Worm (Caenorhabditis elegans) whole organism, dauer: Measurements from ENCODE around the gene nsy-1.

Experiments
- unc-62 ChIP-seq: sonication (generic microtip); optimal IDR thresholded peaks from 2 replicates; lab custom pipeline; 2017; ENCODE audit warnings: missing biosample characterization, missing genetic modification reagents, missing genetic modification characterization

nsy-1 gene

DNA sequence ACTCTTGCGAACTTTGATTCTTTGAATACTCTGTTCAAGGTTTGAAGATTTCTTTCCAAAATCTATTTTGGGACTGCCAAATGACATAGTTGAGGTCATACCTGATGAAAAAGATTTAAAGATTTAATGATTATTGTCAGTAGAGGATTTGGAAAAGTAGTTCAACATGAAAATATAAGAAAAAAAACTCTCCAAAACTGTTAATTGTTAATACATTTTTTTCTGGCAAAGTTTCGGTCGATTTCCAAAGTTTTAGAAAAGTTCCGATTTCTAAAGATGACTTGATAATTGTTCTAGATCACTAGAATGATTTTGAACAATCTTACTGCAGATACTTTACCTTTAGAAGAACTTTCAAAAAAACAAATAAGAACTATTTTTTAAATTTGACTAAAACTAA is 48.7 kb downstream of the nsy-1 start, which contains the start of gene C27A2.7:
Gene C27A2.7, minus strand, starts transcription at position 101 of the 400 bp plus-strand sequence.
- TF ChIP-seq unc-62 (GFP tag; lab: Kevin White, UChicago), result no peak
